Fruit fly (Drosophila melanogaster): Measurements from ENCODE around the gene atms.

Gene atms

DNA sequence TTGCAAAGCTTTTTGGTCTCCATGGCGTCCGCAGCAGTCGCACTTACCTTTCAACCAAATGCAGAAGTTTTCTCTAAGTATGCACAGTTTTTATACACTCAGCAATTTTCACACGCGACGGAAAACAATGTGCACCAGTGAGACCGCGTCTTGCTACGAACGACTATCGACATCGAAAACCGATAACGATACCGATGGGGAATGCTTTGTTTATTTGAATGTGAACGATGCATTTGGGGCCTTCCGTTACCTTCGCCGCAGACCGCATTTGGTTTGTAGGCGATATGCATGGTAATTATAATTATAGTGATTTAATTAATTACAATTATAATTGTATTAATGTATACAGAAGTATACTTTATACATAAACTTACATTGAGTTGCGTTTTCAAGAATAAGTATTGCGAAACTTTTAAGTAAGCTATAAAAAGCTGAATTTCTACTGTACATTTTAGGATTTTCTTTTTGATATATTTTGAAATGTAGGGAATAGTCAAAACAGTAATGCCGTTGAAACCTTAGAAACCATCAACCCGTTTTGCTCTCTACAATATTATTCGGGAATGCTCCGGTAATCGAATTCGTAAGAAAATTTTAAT lies 62.2 kb downstream of the atms start, which contains the start of the genes Hus1-like and ctrip (continued):
- TF ChIP-seq HLHmδ (GFP tag; optimal IDR thresholded peaks at IDR 0.05) (peak; percentile 8), Blimp-1 (GFP tag; optimal IDR thresholded peaks at IDR 0.05) (no peak), Dek (tag; optimal IDR thresholded peaks at IDR 0.05) (no peak), CG6765 (GFP tag; optimal IDR thresholded peaks at IDR 0.05) (no peak), Sin3A (optimal IDR thresholded peaks at IDR 0.05) (no peak), Deaf1 (tag; optimal IDR thresholded peaks at IDR 0.05) (peak; percentile 42), CG18599 (GFP tag; optimal IDR thresholded peaks at IDR 0.05) (peak; percentile 36), sim (GFP tag; IDR thresholded peaks at IDR 0.05) (no peak), CG6654 (GFP tag; optimal IDR thresholded peaks at IDR 0.05) (no peak), CG3838 (GFP tag; optimal IDR thresholded peaks at IDR 0.05) (no peak), nau (GFP tag; optimal IDR thresholded peaks at IDR 0.05) (no peak), CG4730 (GFP tag; IDR thresholded peaks at IDR 0.05) (no peak), CG8281 (tag; optimal IDR thresholded peaks at IDR 0.05) (no peak), CG1529 (GFP tag; optimal IDR thresholded peaks at IDR 0.05) (no peak), CG7963 (GFP tag; IDR thresholded peaks at IDR 0.05; ENCODE audit: partially characterized antibody) (no peak), ab (GFP tag; optimal IDR thresholded peaks at IDR 0.05) (no peak), CG3163 (GFP tag; optimal IDR thresholded peaks at IDR 0.05) (no peak), Meics (GFP tag; optimal IDR thresholded peaks at IDR 0.05) (peak; percentile 22), CG9797 (GFP tag; optimal IDR thresholded peaks at IDR 0.05) (peak; percentile 69), CG15011 (GFP tag; optimal IDR thresholded peaks at IDR 0.05) (no peak), CHES-1-like (GFP tag; optimal IDR thresholded peaks at IDR 0.05) (no peak), aop (GFP tag; IDR thresholded peaks at IDR 0.05) (no peak), B-H1 (GFP tag; IDR thresholded peaks at IDR 0.05) (no peak; the same call in 2 of the 3 replicates), Hr78 (GFP tag; optimal IDR thresholded peaks at IDR 0.05) (no peak), stc (GFP tag; IDR thresholded peaks at IDR 0.05) (no peak), Sox102F (GFP tag; optimal IDR thresholded peaks at IDR 0.05) (no peak), unc-4 (GFP tag; IDR thresholded peaks at IDR 0.05; ENCODE audit: partially characterized antibody) (peak; percentile 58), sens-2 (GFP tag; IDR thresholded peaks at IDR 0.05) (no peak), usp (GFP tag; optimal IDR thresholded peaks at IDR 0.05) (no peak), CG10959 (GFP tag; IDR thresholded peaks at IDR 0.05) (no peak), CG7556 (GFP tag; optimal IDR thresholded peaks at IDR 0.05) (no peak), CG12155 (GFP tag; optimal IDR thresholded peaks at IDR 0.05) (peak; percentile 62), CG7839 (tag; optimal IDR thresholded peaks at IDR 0.05) (peak; percentile 3), br (optimal IDR thresholded peaks at IDR 0.05) (no peak), Ets97D (GFP tag; optimal IDR thresholded peaks at IDR 0.05) (peak; percentile 63), jing (GFP tag; optimal IDR thresholded peaks at IDR 0.05) (no peak), ken (GFP tag; IDR thresholded peaks at IDR 0.05) (no peak), tup (GFP tag; optimal IDR thresholded peaks at IDR 0.05) (no peak), az2 (GFP tag; optimal IDR thresholded peaks at IDR 0.05) (peak; percentile 0), CG4617 (GFP tag; optimal IDR thresholded peaks at IDR 0.05; ENCODE audit: borderline replicate concordance) (peak; percentile 40), CG31441 (GFP tag; IDR thresholded peaks at IDR 0.05) (no peak), ssp (GFP tag; IDR thresholded peaks at IDR 0.05) (peak; percentile 95), ranshi (GFP tag; IDR thresholded peaks at IDR 0.05) (no peak), row (GFP tag; IDR thresholded peaks at IDR 0.05) (peak; percentile 83), CG4404 (GFP tag; IDR thresholded peaks at IDR 0.05) (no peak), sqz (GFP tag; optimal IDR thresholded peaks at IDR 0.05) (no peak), exex (tag; optimal IDR thresholded peaks at IDR 0.05) (no peak), CG14710 (tag; optimal IDR thresholded peaks at IDR 0.05) (peak; percentile 39), prd (optimal IDR thresholded peaks at IDR 0.05) (no peak), prd (GFP tag; IDR thresholded peaks at IDR 0.05) (peak; percentile 45; the same call in 2 of the 3 replicates), CG5245 (GFP tag; optimal IDR thresholded peaks at IDR 0.05) (no peak)
